Worm (Caenorhabditis elegans) whole organism, mixed stage, embryonic: Measurements from ENCODE around the gene oops-1.

ENCODE experiments used
- ceh-39 ChIP-seq: fragments of 150-350 bp; optimal IDR thresholded peaks from 2 replicates; lab custom pipeline; 2014; ENCODE audit warnings: missing biosample characterization, missing genetic modification characterization
- ces-1 ChIP-seq: fragments of 150-350 bp; optimal IDR thresholded peaks from 2 replicates; lab custom pipeline; 2014; ENCODE audit warnings: missing biosample characterization, missing genetic modification reagents, missing genetic modification characterization
- cnd-1 ChIP-seq: fragments of 200-800 bp; sonication (Bioruptor generic); optimal IDR thresholded peaks from 2 replicates; lab custom pipeline; 2018; ENCODE audit warnings: mild to moderate bottlenecking, missing genetic modification characterization, missing compliant biosample characterization
- elt-1 ChIP-seq: sonication (generic microtip); optimal IDR thresholded peaks from 2 replicates; lab custom pipeline; 2017; ENCODE audit warnings: missing genetic modification characterization, mild to moderate bottlenecking, missing compliant biosample characterization, antibody characterized with exemption, moderate library complexity, borderline replicate concordance; ENCODE audit not compliant: insufficient read depth
- ham-2 ChIP-seq: fragments of 200-800 bp; sonication (Bioruptor generic); optimal IDR thresholded peaks from 2 replicates; lab custom pipeline; 2018; ENCODE audit warnings: mild to moderate bottlenecking, missing genetic modification characterization, missing compliant biosample characterization
- lin-13 ChIP-seq: fragments of 150-350 bp; optimal IDR thresholded peaks from 2 replicates; lab custom pipeline; 2014; ENCODE audit warnings: missing biosample characterization, missing genetic modification characterization
- lin-32 ChIP-seq: fragments of 200-800 bp; sonication (Bioruptor generic); optimal IDR thresholded peaks from 2 replicates; lab custom pipeline; 2018; ENCODE audit warnings: mild to moderate bottlenecking, missing genetic modification characterization, missing compliant biosample characterization
- nhr-12 ChIP-seq: fragments of 150-350 bp; optimal IDR thresholded peaks from 2 replicates; lab custom pipeline; 2014; ENCODE audit warnings: missing biosample characterization, missing genetic modification characterization
- nhr-28 ChIP-seq: fragments of 150-350 bp; optimal IDR thresholded peaks from 2 replicates; lab custom pipeline; 2014; ENCODE audit warnings: missing biosample characterization, missing genetic modification characterization
- pha-4 ChIP-seq: fragments of 150-350 bp; optimal IDR thresholded peaks from 2 replicates; lab custom pipeline; 2018; ENCODE audit warnings: missing biosample characterization, missing genetic modification reagents, missing genetic modification characterization
- snpc-4 ChIP-seq: fragments of 150-350 bp; optimal IDR thresholded peaks from 2 replicates; lab custom pipeline; 2014; ENCODE audit warnings: missing biosample characterization, missing genetic modification characterization
- sptf-1 ChIP-seq: sonication (generic microtip); optimal IDR thresholded peaks from 2 replicates; lab custom pipeline; 2017; ENCODE audit warnings: mild to moderate bottlenecking, missing genetic modification characterization, moderate library complexity, missing compliant biosample characterization
- ztf-11 ChIP-seq: fragments of 150-350 bp; optimal IDR thresholded peaks from 2 replicates; lab custom pipeline; 2014; ENCODE audit warnings: missing biosample characterization, missing genetic modification characterization

ce11 chrIV:5820953-5821352 is 7.0 kb upstream of the oops-1 start:
- TF ChIP-seq nhr-28: no peak
- TF ChIP-seq ztf-11: no peak
- TF ChIP-seq elt-1 (tag; lab: Kevin White, UChicago): no peak
- TF ChIP-seq ceh-39 (tag; lab: Kevin White, UChicago): no peak
- TF ChIP-seq lin-32 (GFP tag; lab: Kevin White, UChicago): no peak
- TF ChIP-seq pha-4 (tag; lab: Kevin White, UChicago): no peak
- no peak for TF ChIP-seq sptf-1 (tag; lab: Kevin White, UChicago)
- TF ChIP-seq ces-1 (GFP tag; lab: Kevin White, UChicago): no peak
- TF ChIP-seq lin-13 (tag; lab: Kevin White, UChicago): no peak
- no peak for TF ChIP-seq ham-2 (GFP tag; lab: Kevin White, UChicago)
- no peak for TF ChIP-seq nhr-12 (tag; lab: Kevin White, UChicago)
- TF ChIP-seq snpc-4 (tag; lab: Kevin White, UChicago): no peak
- no peak for TF ChIP-seq cnd-1
